Worm (Caenorhabditis elegans): ENCODE measurements around the gene R02F2.8.

The R02F2.8 gene

ce11 chrIII:5487087-5487603 lies 7.9 kb downstream of the R02F2.8 start, which contains the start of gene osg-1:
Gene osg-1, plus strand, starts transcription at chrIII:5487553.
- TF ChIP-seq hmg-1.2 (GFP tag; IDR thresholded peaks at IDR 0.05) (no peak), rec-8 (tag; optimal IDR thresholded peaks at IDR 0.05) (no peak), let-607 (tag; optimal IDR thresholded peaks at IDR 0.05) (no peak), pbrm-1 (GFP tag; IDR thresholded peaks at IDR 0.05) (no peak), snpc-4 (GFP tag; optimal IDR thresholded peaks at IDR 0.05) (no peak), snpc-4 (tag; optimal IDR thresholded peaks at IDR 0.05) (no peak), ZK185.1 (tag; optimal IDR thresholded peaks at IDR 0.05; ENCODE audit: poor library complexity, severe bottlenecking) (no peak), madf-6 (GFP tag; IDR thresholded peaks at IDR 0.05) (no peak), F57C9.4 (tag; optimal IDR thresholded peaks at IDR 0.05) (no peak)

- TF ChIP-seq F49E8.2 (tag; optimal IDR thresholded peaks at IDR 0.05; ENCODE audit: insufficient read depth): no peak
- no peak for TF ChIP-seq B0336.3 (GFP tag; IDR thresholded peaks at IDR 0.05)
- no peak for TF ChIP-seq snpc-1.1 (tag; optimal IDR thresholded peaks at IDR 0.05; ENCODE audit: insufficient read depth)
Measured at ce11 chrIII:5486345-5486744, 8.7 kb downstream of the R02F2.8 start.

- TF ChIP-seq hrde-1 (tag; optimal IDR thresholded peaks at IDR 0.05; ENCODE audit: borderline replicate concordance): no peak
- no peak for TF ChIP-seq nhr-27 (tag; optimal IDR thresholded peaks at IDR 0.05)
- peak; percentile 92 for TF ChIP-seq lsl-1 (GFP tag; optimal IDR thresholded peaks at IDR 0.05)
- peak; percentile 21 for TF ChIP-seq F49E8.2 (tag; optimal IDR thresholded peaks at IDR 0.05; ENCODE audit: insufficient read depth)
- no peak for TF ChIP-seq akir-1 (GFP tag; optimal IDR thresholded peaks at IDR 0.05)
- TF ChIP-seq egrh-3 (GFP tag; IDR thresholded peaks at IDR 0.05): no peak
- TF ChIP-seq F22D6.2 (tag; optimal IDR thresholded peaks at IDR 0.05): no peak
- TF ChIP-seq zfh-2 (GFP tag; conservative IDR thresholded peaks at IDR 0.05): no peak
- no peak for TF ChIP-seq tlf-1 (GFP tag; optimal IDR thresholded peaks at IDR 0.05)
- TF ChIP-seq egl-18 (GFP tag; IDR thresholded peaks at IDR 0.05): no peak
- TF ChIP-seq C06A6.2 (GFP tag; conservative IDR thresholded peaks at IDR 0.05): no peak
- TF ChIP-seq F33H1.4 (GFP tag; IDR thresholded peaks at IDR 0.05): peak; percentile 82
- no peak for TF ChIP-seq lsy-27 (tag; optimal IDR thresholded peaks at IDR 0.05; ENCODE audit: borderline replicate concordance, insufficient read depth)
- no peak for TF ChIP-seq ztf-18 (tag; optimal IDR thresholded peaks at IDR 0.05)
- TF ChIP-seq madf-6 (GFP tag; IDR thresholded peaks at IDR 0.05): peak; percentile 78
- TF ChIP-seq nhr-179 (tag; optimal IDR thresholded peaks at IDR 0.05): no peak
- no peak for TF ChIP-seq attf-5 (GFP tag; optimal IDR thresholded peaks at IDR 0.05)
- TF ChIP-seq T26A5.8 (tag; optimal IDR thresholded peaks at IDR 0.05): no peak
- no peak for TF ChIP-seq hlh-26 (GFP tag; conservative IDR thresholded peaks at IDR 0.05)
- TF ChIP-seq rpc-1 (optimal IDR thresholded peaks at IDR 0.05): no peak
- TF ChIP-seq rpc-1 (tag; optimal IDR thresholded peaks at IDR 0.05): no peak
- TF ChIP-seq ztf-26 (tag; optimal IDR thresholded peaks at IDR 0.05): no peak
- no peak for TF ChIP-seq nhr-120 (GFP tag; IDR thresholded peaks at IDR 0.05)
- TF ChIP-seq nfya-2 (GFP tag; IDR thresholded peaks at IDR 0.05): no peak
- peak; percentile 54 for TF ChIP-seq efl-1 (GFP tag; optimal IDR thresholded peaks at IDR 0.05)
- TF ChIP-seq nfya-1 (tag; optimal IDR thresholded peaks at IDR 0.05; ENCODE audit: borderline replicate concordance, insufficient read depth): no peak
- no peak for TF ChIP-seq rcor-1 (GFP tag; IDR thresholded peaks at IDR 0.05)
- TF ChIP-seq lin-40 (tag; optimal IDR thresholded peaks at IDR 0.05): no peak
- TF ChIP-seq snpc-3.4 (tag; optimal IDR thresholded peaks at IDR 0.05): no peak
- no peak for TF ChIP-seq tbx-9 (tag; optimal IDR thresholded peaks at IDR 0.05; ENCODE audit: borderline replicate concordance)
- no peak for TF ChIP-seq ceh-27 (GFP tag; optimal IDR thresholded peaks at IDR 0.05)
- TF ChIP-seq rec-8 (tag; optimal IDR thresholded peaks at IDR 0.05): no peak
- TF ChIP-seq K11D2.4 (GFP tag; IDR thresholded peaks at IDR 0.05): no peak
- no peak for TF ChIP-seq ztf-6 (GFP tag; IDR thresholded peaks at IDR 0.05)
Measured at ce11 chrIII:5483738-5484315, 11.2 kb downstream of the R02F2.8 start, which contains the start of the genes R02F2.7 and R02F2.4. Gene R02F2.7, minus strand, starts transcription at chrIII:5483773. Gene R02F2.4, plus strand, starts transcription at chrIII:5484289.
